Worm (Caenorhabditis elegans): Measurements from ENCODE around the gene T20B5.2.

DNA sequence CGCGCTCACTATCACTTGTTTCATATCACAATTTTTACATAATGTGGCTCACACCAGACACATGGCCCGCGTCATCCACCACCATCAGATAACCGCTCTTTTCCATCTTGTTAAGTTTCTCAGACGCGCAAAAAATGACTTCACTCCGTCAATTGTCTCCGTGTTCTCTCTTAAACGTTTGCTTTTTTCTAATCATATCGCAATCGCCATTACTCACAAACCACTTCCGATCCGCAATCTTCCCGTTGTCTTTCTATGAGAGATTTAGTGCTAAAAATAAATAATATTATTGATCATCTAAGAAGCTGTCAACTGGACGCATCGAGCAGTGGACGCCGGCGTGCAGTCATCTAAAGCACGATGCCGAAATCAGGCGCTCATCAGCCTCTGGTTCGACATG, 27.5 kb upstream of the T20B5.2 start, which contains the start of gene tmc-2:
- TF ChIP-seq aha-1 (tag; optimal IDR thresholded peaks at IDR 0.05) (no peak), ces-1 (GFP tag; optimal IDR thresholded peaks at IDR 0.05) (no peak), nhr-77 (tag; optimal IDR thresholded peaks at IDR 0.05) (no peak), blmp-1 (tag; optimal IDR thresholded peaks at IDR 0.05) (no peak), ceh-63 (GFP tag; optimal IDR thresholded peaks at IDR 0.05) (no peak), elt-3 (tag; optimal IDR thresholded peaks at IDR 0.05) (no peak), elt-2 (tag; optimal IDR thresholded peaks at IDR 0.05) (no peak), ceh-82 (tag; optimal IDR thresholded peaks at IDR 0.05) (no peak), dsc-1 (tag; optimal IDR thresholded peaks at IDR 0.05) (no peak), nhr-28 (tag; optimal IDR thresholded peaks at IDR 0.05) (no peak), lsy-2 (tag; optimal IDR thresholded peaks at IDR 0.05) (no peak), snu-23 (GFP tag; optimal IDR thresholded peaks at IDR 0.05) (no peak)

Data from whole organism, L1 larva.